Worm (Caenorhabditis elegans): ENCODE data around the gene ZK742.7.

DNA sequence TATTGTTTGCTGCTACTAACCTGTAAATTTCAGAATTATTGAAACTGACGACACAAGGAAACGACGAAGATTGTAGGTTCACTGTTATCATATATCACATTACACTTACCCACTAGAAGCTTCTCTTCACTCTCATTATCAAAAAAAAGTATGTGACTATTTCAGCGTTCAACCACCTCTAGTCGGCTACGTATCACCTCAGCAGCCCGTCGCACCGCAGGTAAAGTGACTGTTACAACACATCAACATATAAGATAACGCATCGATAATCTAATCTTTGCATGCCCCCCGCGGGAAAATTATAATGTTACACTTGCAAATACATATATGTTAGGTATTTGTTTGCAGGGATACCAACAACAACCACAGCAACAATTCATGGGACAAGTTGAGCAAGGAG, 11.5 kb upstream of the ZK742.7 start:
- no peak for TF ChIP-seq nhr-80 (tag; optimal IDR thresholded peaks at IDR 0.05)
- TF ChIP-seq him-1 (tag; optimal IDR thresholded peaks at IDR 0.05), result no peak
